Worm (Caenorhabditis elegans): Measurements from ENCODE around the gene lev-9.
A peak's percentile ranks its signal among the peaks of the same experiment; 100 is the strongest.

lev-9 gene

DNA sequence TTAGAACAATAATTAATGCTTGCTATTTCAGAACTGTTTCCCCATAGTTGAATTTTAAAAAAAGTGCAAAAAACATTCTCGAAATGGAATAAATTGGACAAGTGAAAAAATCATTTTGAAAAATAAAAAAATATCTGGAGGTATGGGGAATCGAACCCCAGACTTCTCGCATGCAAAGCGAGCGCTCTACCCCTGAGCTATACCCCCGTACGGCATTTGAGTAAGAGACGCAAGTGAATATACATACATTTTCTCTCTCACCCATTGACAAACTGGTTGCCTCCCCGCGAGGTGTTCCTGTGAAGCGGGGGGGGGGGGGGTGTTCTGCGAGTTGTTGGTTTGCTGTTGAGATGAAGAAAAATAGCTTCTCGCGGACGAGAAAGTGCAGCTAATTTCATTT, 611 bp upstream of the lev-9 start (continued):
- TF ChIP-seq pha-4 (tag; optimal IDR thresholded peaks at IDR 0.05) (no peak), attf-6 (GFP tag; IDR thresholded peaks at IDR 0.05) (peak; percentile 53; the same call in 1 of the 2 replicates), atf-7 (tag; optimal IDR thresholded peaks at IDR 0.05) (peak; percentile 84), ama-1 (optimal IDR thresholded peaks at IDR 0.05) (no peak), ama-1 (GFP tag; optimal IDR thresholded peaks at IDR 0.05) (peak; percentile 83 to 87), lin-54 (GFP tag; optimal IDR thresholded peaks at IDR 0.05) (peak; percentile 72), snpc-1.3 (tag; optimal IDR thresholded peaks at IDR 0.05; ENCODE audit: insufficient read depth) (peak; percentile 82), lsl-1 (GFP tag; optimal IDR thresholded peaks at IDR 0.05) (peak; percentile 22), ZK185.1 (tag; optimal IDR thresholded peaks at IDR 0.05; ENCODE audit: poor library complexity, severe bottlenecking) (peak; percentile 79), sdz-38 (tag; optimal IDR thresholded peaks at IDR 0.05) (no peak), zfh-2 (GFP tag; conservative IDR thresholded peaks at IDR 0.05) (peak; percentile 87), F37B4.10 (GFP tag; IDR thresholded peaks at IDR 0.05) (0 out of 2 replicates have a peak, but pooled peaks have one; percentile 54), mxl-1 (tag; optimal IDR thresholded peaks at IDR 0.05) (peak; percentile 89), aptf-2 (GFP tag; conservative IDR thresholded peaks at IDR 0.05) (no peak), K11D2.4 (GFP tag; IDR thresholded peaks at IDR 0.05) (peak; percentile 80), lin-26 (GFP tag; IDR thresholded peaks at IDR 0.05) (peak; percentile 98), lin-40 (tag; optimal IDR thresholded peaks at IDR 0.05) (peak; percentile 82), zim-3 (tag; optimal IDR thresholded peaks at IDR 0.05) (peak; percentile 78), repo-1 (tag; optimal IDR thresholded peaks at IDR 0.05) (peak; percentile 79), lin-35 (GFP tag; optimal IDR thresholded peaks at IDR 0.05) (peak in 1 of 3 experiments; percentile 60), ztf-25 (GFP tag; IDR thresholded peaks at IDR 0.05) (peak; percentile 90), ceh-100 (GFP tag; IDR thresholded peaks at IDR 0.05) (peak; percentile 73), efl-1 (GFP tag; optimal IDR thresholded peaks at IDR 0.05) (no peak), F57C9.4 (tag; optimal IDR thresholded peaks at IDR 0.05) (peak; percentile 42), lag-1 (GFP tag; IDR thresholded peaks at IDR 0.05) (no peak), F23B12.7 (tag; optimal IDR thresholded peaks at IDR 0.05; ENCODE audit: insufficient read depth) (peak; percentile 79), F52B5.7 (tag; optimal IDR thresholded peaks at IDR 0.05) (peak; percentile 87), ztf-22 (GFP tag; optimal IDR thresholded peaks at IDR 0.05) (peak; percentile 64), K12H6.12 (tag; optimal IDR thresholded peaks at IDR 0.05) (peak; percentile 61), hrde-1 (tag; optimal IDR thresholded peaks at IDR 0.05; ENCODE audit: borderline replicate concordance) (peak; percentile 67), gei-17 (GFP tag; optimal IDR thresholded peaks at IDR 0.05) (peak; percentile 79)

DNA sequence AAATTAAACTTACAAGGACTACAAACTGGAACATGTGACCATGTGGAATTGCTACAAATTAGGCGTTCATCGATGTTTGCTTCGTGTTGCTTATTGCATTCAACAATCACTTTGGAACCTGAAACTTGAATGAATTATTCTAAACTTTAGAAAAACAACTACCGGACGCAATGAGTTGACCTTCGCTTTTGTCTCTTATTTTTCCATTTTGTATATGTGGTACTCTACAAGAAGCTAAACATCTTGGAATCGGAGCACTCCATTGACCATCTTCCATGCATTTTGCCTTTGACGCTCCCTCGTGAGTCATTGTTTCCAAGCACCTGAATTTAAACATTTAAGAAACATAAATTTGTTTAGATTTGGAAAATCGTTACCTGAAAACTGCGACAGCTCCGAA, 2.5 kb downstream of the lev-9 start:
- TF ChIP-seq snpc-1.3 (tag; optimal IDR thresholded peaks at IDR 0.05; ENCODE audit: insufficient read depth) = no peak
- no peak for TF ChIP-seq ztf-22 (GFP tag; optimal IDR thresholded peaks at IDR 0.05)
- no peak for TF ChIP-seq hrde-1 (tag; optimal IDR thresholded peaks at IDR 0.05; ENCODE audit: borderline replicate concordance)
- no peak for TF ChIP-seq let-526 (GFP tag; IDR thresholded peaks at IDR 0.05)
- no peak for TF ChIP-seq Y67H2A.10 (GFP tag; conservative IDR thresholded peaks at IDR 0.05)
- no peak for TF ChIP-seq unc-130 (GFP tag; optimal IDR thresholded peaks at IDR 0.05)
- no peak for TF ChIP-seq ets-4 (GFP tag; optimal IDR thresholded peaks at IDR 0.05)
- no peak for TF ChIP-seq nfyb-1 (GFP tag; IDR thresholded peaks at IDR 0.05)
- no peak for TF ChIP-seq madf-3 (GFP tag; IDR thresholded peaks at IDR 0.05)
- no peak for TF ChIP-seq hsf-1 (GFP tag; IDR thresholded peaks at IDR 0.05)

All from whole organism, young adult.